Fruit fly (Drosophila melanogaster) whole organism, embryonic: Measurements from ENCODE around the gene CG2955.

Experiments used
- Bteb2 ChIP-seq: fragments of 200-800 bp; sonication (Bioruptor generic); optimal IDR thresholded peaks from 2 replicates; lab custom pipeline; 2016; ENCODE audit warnings: missing biosample characterization, missing genetic modification characterization
- CG11085 ChIP-seq: fragments of 200-800 bp; sonication (Bioruptor generic); IDR thresholded peaks from 2 replicates; pipeline ENCODE4 v1.3.6; 2022; ENCODE audit warnings: missing biosample characterization, missing genetic modification characterization
- CG11504 ChIP-seq: fragments of 200-800 bp; sonication (Bioruptor generic); optimal IDR thresholded peaks from 3 replicates; lab custom pipeline; 2019; ENCODE audit warnings: missing biosample characterization, mild to moderate bottlenecking, missing genetic modification characterization, moderate library complexity
- CG12236 ChIP-seq: fragments of 200-800 bp; sonication (Bioruptor generic); optimal IDR thresholded peaks from 2 replicates; lab custom pipeline; 2016; ENCODE audit warnings: missing biosample characterization, missing genetic modification characterization
- CG12299 ChIP-seq: fragments of 200-800 bp; sonication (Bioruptor generic); optimal IDR thresholded peaks from 2 replicates; lab custom pipeline; 2018; ENCODE audit warnings: missing biosample characterization, mild to moderate bottlenecking, missing genetic modification characterization
- CG12769 ChIP-seq: fragments of 200-800 bp; sonication (Bioruptor generic); optimal IDR thresholded peaks from 2 replicates; lab custom pipeline; 2019; ENCODE audit warnings: missing biosample characterization, mild to moderate bottlenecking, missing genetic modification characterization, moderate library complexity
- CG15011 ChIP-seq: fragments of 200-800 bp; sonication (Bioruptor generic); optimal IDR thresholded peaks from 3 replicates; lab custom pipeline; 2018; ENCODE audit warnings: missing biosample characterization, mild to moderate bottlenecking, missing genetic modification characterization
- CG1647 ChIP-seq: fragments of 200-800 bp; sonication (Bioruptor generic); optimal IDR thresholded peaks from 3 replicates; lab custom pipeline; 2016; ENCODE audit warnings: missing biosample characterization, missing genetic modification characterization
- CG16813 ChIP-seq: fragments of 200-800 bp; sonication (Bioruptor generic); IDR thresholded peaks from 3 replicates; pipeline ENCODE4 v1.3.6; 2022; ENCODE audit warnings: missing biosample characterization, missing genetic modification characterization; ENCODE audit not compliant: partially characterized antibody
- CG18011 ChIP-seq: fragments of 200-800 bp; sonication (Bioruptor generic); optimal IDR thresholded peaks from 2 replicates; lab custom pipeline; 2017; ENCODE audit warnings: missing biosample characterization, missing genetic modification characterization, mild to moderate bottlenecking, moderate library complexity, missing genotype
- CG18476 ChIP-seq: fragments of 200-800 bp; sonication (Bioruptor generic); optimal IDR thresholded peaks from 2 replicates; lab custom pipeline; 2016; ENCODE audit warnings: missing biosample characterization, mild to moderate bottlenecking, missing genetic modification characterization
- CG18599 ChIP-seq: fragments of 200-800 bp; sonication (Bioruptor generic); optimal IDR thresholded peaks from 3 replicates; lab custom pipeline; 2017; ENCODE audit warnings: missing biosample characterization, missing genetic modification characterization, mild to moderate bottlenecking, moderate library complexity, missing genetic modification reagents
- CG31365 ChIP-seq: fragments of 200-800 bp; sonication (Bioruptor generic); optimal IDR thresholded peaks from 2 replicates; lab custom pipeline; 2018; ENCODE audit warnings: missing biosample characterization, mild to moderate bottlenecking, missing genetic modification characterization
- CG3407 ChIP-seq: fragments of 200-800 bp; sonication (Bioruptor generic); optimal IDR thresholded peaks from 2 replicates; lab custom pipeline; 2018; ENCODE audit warnings: missing biosample characterization, mild to moderate bottlenecking, missing genetic modification characterization
- CG3726 ChIP-seq: fragments of 200-800 bp; sonication (Bioruptor generic); IDR thresholded peaks from 3 replicates; pipeline ENCODE4, ENCODE4 v1.3.6; 2022; ENCODE audit warnings: missing biosample characterization, missing genetic modification characterization
- CG3838 ChIP-seq: fragments of 200-800 bp; sonication (Bioruptor generic); optimal IDR thresholded peaks from 3 replicates; lab custom pipeline; 2016; ENCODE audit warnings: missing biosample characterization, missing genetic modification characterization
- CG42726 ChIP-seq: fragments of 200-800 bp; sonication (Bioruptor generic); IDR thresholded peaks from 2 replicates; pipeline ENCODE4 v1.3.6; 2022; ENCODE audit warnings: missing biosample characterization, missing genetic modification characterization; ENCODE audit not compliant: partially characterized antibody
- CG43689 ChIP-seq: fragments of 200-800 bp; sonication (Bioruptor generic); IDR thresholded peaks from 2 replicates; pipeline ENCODE4 v1.3.6; 2022; ENCODE audit warnings: missing biosample characterization, missing genetic modification characterization
- CG5245 ChIP-seq: fragments of 200-800 bp; sonication (Bioruptor generic); optimal IDR thresholded peaks from 3 replicates; lab custom pipeline; 2016; ENCODE audit warnings: missing biosample characterization, missing genetic modification characterization
- CG7372 ChIP-seq: fragments of 200-800 bp; sonication (Bioruptor generic); IDR thresholded peaks from 2 replicates; pipeline ENCODE4 v1.3.6; 2022; ENCODE audit warnings: missing biosample characterization, missing genetic modification characterization
- CG7963 ChIP-seq: fragments of 200-800 bp; sonication (Bioruptor generic); IDR thresholded peaks from 3 replicates; pipeline ENCODE4 v1.3.6; 2022; ENCODE audit warnings: missing biosample characterization, missing genetic modification characterization; ENCODE audit not compliant: partially characterized antibody
- CG8388 ChIP-seq: fragments of 200-800 bp; sonication (Bioruptor generic); optimal IDR thresholded peaks from 2 replicates; lab custom pipeline; 2019; ENCODE audit warnings: missing biosample characterization, mild to moderate bottlenecking, missing genetic modification characterization, moderate library complexity
- Camta ChIP-seq: fragments of 200-800 bp; sonication (Bioruptor generic); optimal IDR thresholded peaks from 2 replicates; lab custom pipeline; 2016; ENCODE audit warnings: missing biosample characterization, missing genetic modification characterization
- CrebB ChIP-seq: fragments of 200-800 bp; sonication (Bioruptor generic); optimal IDR thresholded peaks from 3 replicates; lab custom pipeline; 2018; ENCODE audit warnings: missing biosample characterization, mild to moderate bottlenecking, missing genetic modification characterization
- D19B ChIP-seq: fragments of 200-800 bp; sonication (Bioruptor generic); optimal IDR thresholded peaks from 2 replicates; lab custom pipeline; 2017; ENCODE audit warnings: missing biosample characterization, mild to moderate bottlenecking, missing genetic modification characterization
- Dbx ChIP-seq: fragments of 200-800 bp; sonication (Bioruptor generic); IDR thresholded peaks from 3 replicates; pipeline ENCODE4 v1.3.6; 2022; ENCODE audit warnings: missing biosample characterization, missing genetic modification characterization
- Dfd ChIP-seq, 2 experiments: fragments of >200 bp; optimal IDR thresholded peaks; 2 replicates each; lab custom pipeline; 2017; ENCODE audit warnings: missing biosample characterization in 2 of 2, missing genetic modification characterization in 2 of 2
- Elba2 ChIP-seq: fragments of 200-800 bp; sonication (Bioruptor generic); optimal IDR thresholded peaks from 3 replicates; lab custom pipeline; 2016; ENCODE audit warnings: missing biosample characterization, missing genetic modification characterization
- Hand ChIP-seq: fragments of 200-800 bp; sonication (Bioruptor generic); optimal IDR thresholded peaks from 2 replicates; lab custom pipeline; 2017; ENCODE audit warnings: mild to moderate bottlenecking, missing biosample characterization, missing genetic modification reagents, missing genetic modification characterization
- NfI ChIP-seq: fragments of 200-800 bp; sonication (Bioruptor generic); optimal IDR thresholded peaks from 3 replicates; lab custom pipeline; 2018; ENCODE audit warnings: missing biosample characterization, mild to moderate bottlenecking, missing genetic modification characterization, moderate library complexity
- Tbp ChIP-seq: fragments of >200 bp; optimal IDR thresholded peaks from 2 replicates; lab custom pipeline; 2018; ENCODE audit warnings: missing biosample characterization, missing genetic modification characterization
- ap ChIP-seq: fragments of 200-800 bp; sonication (Bioruptor generic); IDR thresholded peaks from 2 replicates; pipeline ENCODE4 v1.3.6; 2022; ENCODE audit warnings: missing biosample characterization, missing genetic modification characterization
- cas ChIP-seq: fragments of 200-800 bp; sonication (Bioruptor generic); IDR thresholded peaks from 2 replicates; pipeline ENCODE4 v1.3.6; 2022; ENCODE audit warnings: missing biosample characterization, missing genetic modification characterization
- chn ChIP-seq: fragments of 200-800 bp; sonication (Bioruptor generic); optimal IDR thresholded peaks from 2 replicates; lab custom pipeline; 2016; ENCODE audit warnings: missing biosample characterization, missing genetic modification characterization
- danr ChIP-seq: fragments of 200-800 bp; sonication (Bioruptor generic); IDR thresholded peaks from 2 replicates; pipeline ENCODE4 v1.3.6; 2022; ENCODE audit warnings: missing biosample characterization, missing genetic modification characterization
- dati ChIP-seq: fragments of 200-800 bp; sonication (Bioruptor generic); IDR thresholded peaks from 2 replicates; pipeline ENCODE4 v1.3.6; 2022; ENCODE audit warnings: missing biosample characterization, missing genetic modification characterization
- fd102C ChIP-seq: fragments of 200-800 bp; sonication (Bioruptor generic); optimal IDR thresholded peaks from 2 replicates; lab custom pipeline; 2018; ENCODE audit warnings: missing biosample characterization, mild to moderate bottlenecking, missing genetic modification characterization, moderate library complexity
- gcm ChIP-seq: fragments of 200-800 bp; sonication (Bioruptor generic); optimal IDR thresholded peaks from 2 replicates; lab custom pipeline; 2019; ENCODE audit warnings: missing biosample characterization, mild to moderate bottlenecking, missing genetic modification characterization, moderate library complexity
- gro ChIP-seq: fragments of 200-800 bp; sonication (Bioruptor generic); optimal IDR thresholded peaks from 2 replicates; lab custom pipeline; 2016; ENCODE audit warnings: missing biosample characterization, missing genetic modification characterization
- insv ChIP-seq, 2 experiments: fragments of 200-800 bp; sonication (Bioruptor generic); optimal IDR thresholded peaks; 3 replicates each; lab custom pipeline; 2016 to 2018; ENCODE audit warnings: missing biosample characterization in 2 of 2, missing genetic modification characterization in 2 of 2
- kay ChIP-seq: fragments of 200-800 bp; sonication (Bioruptor generic); optimal IDR thresholded peaks from 2 replicates; lab custom pipeline; 2016; ENCODE audit warnings: missing biosample characterization, missing genetic modification characterization
- org-1 ChIP-seq: fragments of 200-800 bp; sonication (Bioruptor generic); optimal IDR thresholded peaks from 2 replicates; lab custom pipeline; 2017; ENCODE audit warnings: missing biosample characterization, missing genetic modification characterization
- p53 ChIP-seq: fragments of 200-800 bp; sonication (Bioruptor generic); optimal IDR thresholded peaks from 2 replicates; lab custom pipeline; 2016; ENCODE audit warnings: missing biosample characterization, missing genetic modification characterization
- pb ChIP-seq: fragments of 200-800 bp; sonication (Bioruptor generic); optimal IDR thresholded peaks from 3 replicates; lab custom pipeline; 2016; ENCODE audit warnings: missing biosample characterization, missing genetic modification characterization
- pnt ChIP-seq: fragments of 200-800 bp; sonication (Bioruptor generic); optimal IDR thresholded peaks from 3 replicates; lab custom pipeline; 2016; ENCODE audit warnings: missing biosample characterization, missing genetic modification characterization
- ranshi ChIP-seq: fragments of 200-800 bp; sonication (Bioruptor generic); IDR thresholded peaks from 2 replicates; pipeline ENCODE4 v1.3.6; 2022; ENCODE audit warnings: missing biosample characterization, missing genetic modification characterization
- tup ChIP-seq: fragments of 200-800 bp; sonication (Bioruptor generic); optimal IDR thresholded peaks from 2 replicates; lab custom pipeline; 2016; ENCODE audit warnings: missing biosample characterization, mild to moderate bottlenecking, missing genetic modification characterization, moderate library complexity
- vfl ChIP-seq: fragments of 200-800 bp; sonication (Bioruptor generic); optimal IDR thresholded peaks from 2 replicates; lab custom pipeline; 2016; ENCODE audit warnings: missing biosample characterization, missing genetic modification characterization
- wdn ChIP-seq: fragments of 200-800 bp; sonication (Bioruptor generic); IDR thresholded peaks from 2 replicates; pipeline ENCODE4 v1.3.6; 2022; ENCODE audit warnings: missing biosample characterization, missing genetic modification characterization
- yki ChIP-seq: fragments of >200 bp; optimal IDR thresholded peaks from 3 replicates; lab custom pipeline; 2018
- zfh2 ChIP-seq: fragments of 200-800 bp; sonication (Bioruptor generic); optimal IDR thresholded peaks from 2 replicates; lab custom pipeline; 2016; ENCODE audit warnings: missing biosample characterization, missing genetic modification characterization

The CG2955 gene

DNA sequence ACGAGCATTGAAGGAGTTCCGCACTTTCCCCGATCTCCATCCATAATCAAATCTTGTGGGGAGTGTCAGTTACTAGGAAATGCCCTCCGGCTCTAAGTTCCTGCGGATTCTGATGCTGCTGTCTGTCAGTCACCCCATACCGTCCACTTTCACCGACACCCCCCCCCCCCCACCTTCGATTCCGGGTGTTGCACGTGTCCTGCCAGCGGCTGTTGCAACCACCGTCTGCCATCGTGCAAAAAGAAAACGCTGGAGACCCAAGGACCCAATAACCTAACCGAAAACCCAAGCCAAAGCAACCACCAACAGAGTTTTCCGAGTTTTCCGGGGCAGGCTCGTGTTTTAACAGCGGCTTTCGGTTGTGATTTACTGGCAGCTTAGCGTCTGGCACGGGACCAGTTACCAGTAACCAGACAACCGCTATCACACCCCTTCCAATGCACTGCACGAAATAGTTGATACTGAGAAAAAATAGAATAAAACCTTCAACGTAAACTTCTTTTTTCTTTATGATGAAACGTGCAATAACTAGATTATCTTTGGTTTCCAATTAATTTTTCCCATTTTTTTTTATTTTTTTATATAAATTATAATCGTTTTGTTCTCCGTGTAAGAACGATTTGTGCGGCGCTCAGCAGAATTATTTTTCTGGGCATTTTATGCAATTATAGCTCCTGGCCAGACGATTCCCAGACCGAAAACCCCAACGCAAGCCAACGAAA, 24.3 kb upstream of the CG2955 start (continued):
- TF ChIP-seq pb (GFP tag; lab: Kevin White, UChicago) (no peak), gro (GFP tag; lab: Kevin White, UChicago) (no peak), Dfd (GFP tag; optimal IDR thresholded peaks at IDR 0.05; lab: Kevin White, UChicago) (no peak), CG7963 (GFP tag; lab: Robert Waterston, UW) (no peak), CG3726 (GFP tag; lab: Robert Waterston, UW) (peak; percentile 50; the same call in 1 of the 3 replicates), NfI (GFP tag; lab: Kevin White, UChicago) (peak; percentile 26), ranshi (peak; percentile 64; the same call in 1 of the 2 replicates), CG7372 (no peak), dati (no peak), CG12236 (no peak), CG16813 (GFP tag; lab: Robert Waterston, UW) (no peak), kay (peak; percentile 18), pnt (GFP tag; lab: Kevin White, UChicago) (peak; percentile 10), CG18011 (GFP tag; lab: Kevin White, UChicago) (no peak), CG12299 (tag; lab: Kevin White, UChicago) (peak; percentile 13), CG31365 (no peak), tup (GFP tag; lab: Kevin White, UChicago) (no peak), p53 (no peak), Tbp (no peak), CG3838 (GFP tag; lab: Kevin White, UChicago) (no peak), CG12769 (tag; lab: Kevin White, UChicago) (no peak), CG15011 (GFP tag; lab: Kevin White, UChicago) (no peak), gcm (GFP tag; lab: Kevin White, UChicago) (peak; percentile 61), vfl (GFP tag; lab: Kevin White, UChicago) (no peak), Hand (GFP tag; lab: Kevin White, UChicago) (peak; percentile 34), Elba2 (GFP tag; lab: Kevin White, UChicago) (no peak), danr (GFP tag; lab: Robert Waterston, UW) (no peak), CG18476 (GFP tag; lab: Kevin White, UChicago) (peak; percentile 38), wdn (GFP tag; lab: Robert Waterston, UW) (0 out of 2 replicates have a peak, but pooled peaks have one; percentile 7), ap (GFP tag; lab: Robert Waterston, UW) (no peak), CG11085 (GFP tag; lab: Robert Waterston, UW) (no peak), Camta (no peak), CG18599 (GFP tag; lab: Kevin White, UChicago) (peak; percentile 77), CG11504 (peak; percentile 77), fd102C (GFP tag; lab: Kevin White, UChicago) (no peak), insv (GFP tag; optimal IDR thresholded peaks at IDR 0.05; lab: Kevin White, UChicago) (no peak), CG8388 (GFP tag; lab: Kevin White, UChicago) (peak; percentile 66), D19B (GFP tag; lab: Kevin White, UChicago) (no peak), org-1 (GFP tag; lab: Kevin White, UChicago) (no peak), CrebB (tag; lab: Kevin White, UChicago) (no peak), CG1647 (no peak), zfh2 (GFP tag; lab: Kevin White, UChicago) (no peak), CG42726 (GFP tag; lab: Robert Waterston, UW) (no peak), Dbx (GFP tag; lab: Robert Waterston, UW) (0 out of 3 replicates have a peak, but pooled peaks have one; percentile 36), cas (GFP tag; lab: Robert Waterston, UW) (no peak), Bteb2 (GFP tag; lab: Kevin White, UChicago) (no peak), CG5245 (GFP tag; lab: Kevin White, UChicago) (peak; percentile 20), CG3407 (GFP tag; lab: Kevin White, UChicago) (peak; percentile 57), yki (no peak), CG43689 (GFP tag; lab: Robert Waterston, UW) (no peak), chn (GFP tag; lab: Kevin White, UChicago) (no peak)
